Worm (Caenorhabditis elegans) whole organism, L4 larva: ENCODE data around the gene F14D7.18.

Experiments used
- ama-1 ChIP-seq: fragments of 150-350 bp; optimal IDR thresholded peaks from 2 replicates; lab custom pipeline; 2014; ENCODE audit warnings: inconsistent platforms, mixed read lengths
- dmd-9 ChIP-seq: fragments of 200-800 bp; sonication (Bioruptor generic); IDR thresholded peaks from 2 replicates; pipeline ENCODE4 v1.3.6; 2022; ENCODE audit warnings: missing genetic modification reagents, missing genetic modification characterization, missing compliant biosample characterization
- fos-1 ChIP-seq: fragments of 150-350 bp; optimal IDR thresholded peaks from 2 replicates; lab custom pipeline; 2014; ENCODE audit warnings: missing biosample characterization, missing genetic modification characterization
- jun-1 ChIP-seq: fragments of 150-350 bp; optimal IDR thresholded peaks from 2 replicates; lab custom pipeline; 2014; ENCODE audit warnings: missing biosample characterization, missing genetic modification reagents, missing genetic modification characterization
- nhr-28 ChIP-seq: fragments of 150-350 bp; optimal IDR thresholded peaks from 2 replicates; lab custom pipeline; 2014; ENCODE audit warnings: missing biosample characterization, missing genetic modification characterization
- spr-1 ChIP-seq: sonication (generic microtip); optimal IDR thresholded peaks from 2 replicates; lab custom pipeline; 2016; ENCODE audit warnings: mild to moderate bottlenecking, missing genetic modification characterization, missing compliant biosample characterization

ce11 chrV:14252025-14252424 lies 38.5 kb downstream of the F14D7.18 start, which contains the start of gene K02E11.5:
- TF ChIP-seq nhr-28 (tag; lab: Kevin White, UChicago) (no peak), ama-1 (lab: Kevin White, UChicago) (no peak), fos-1 (no peak), jun-1 (no peak), spr-1 (tag; lab: Kevin White, UChicago) (no peak), dmd-9 (GFP tag; lab: Robert Waterston, UW) (no peak)
